Worm (Caenorhabditis elegans) whole organism, L4 larva: ENCODE measurements around the gene T21B6.3.

Source experiments
- F26F4.8 ChIP-seq: fragments of 200-800 bp; sonication (Bioruptor generic); conservative IDR thresholded peaks from 2 replicates; pipeline ENCODE4 v1.3.6; 2022; ENCODE audit warnings: missing genetic modification characterization, missing compliant biosample characterization
- T26A8.4 ChIP-seq: fragments of 200-800 bp; sonication (Bioruptor generic); IDR thresholded peaks from 2 replicates; pipeline ENCODE4 v1.3.6; 2022; ENCODE audit warnings: missing genetic modification characterization, missing compliant biosample characterization
- Y105C5A.15 ChIP-seq: fragments of 200-800 bp; sonication (Bioruptor generic); IDR thresholded peaks from 2 replicates; pipeline ENCODE4 v1.3.6; 2022; ENCODE audit warnings: missing genetic modification characterization, missing compliant biosample characterization
- Y75B8A.6 ChIP-seq: fragments of 200-800 bp; sonication (Bioruptor generic); IDR thresholded peaks from 2 replicates; pipeline ENCODE4 v1.3.6; 2022; ENCODE audit warnings: missing genetic modification reagents, missing genetic modification characterization, missing compliant biosample characterization
- ZK546.5 ChIP-seq, 2 experiments: sonication (generic microtip); optimal IDR thresholded peaks; 2 replicates each; lab custom pipeline; 2017; ENCODE audit warnings: missing biosample characterization in 2 of 2, missing genetic modification characterization in 2 of 2
- ama-1 ChIP-seq: fragments of 150-350 bp; optimal IDR thresholded peaks from 2 replicates; lab custom pipeline; 2014; ENCODE audit warnings: inconsistent platforms, mixed read lengths
- attf-4 ChIP-seq: sonication (generic microtip); optimal IDR thresholded peaks from 3 replicates; lab custom pipeline; 2017; ENCODE audit warnings: missing biosample characterization, missing genetic modification characterization
- ctbp-1 ChIP-seq: fragments of 200-800 bp; sonication (Bioruptor generic); IDR thresholded peaks from 2 replicates; pipeline ENCODE4 v1.3.6; 2022; ENCODE audit warnings: missing genetic modification reagents, missing genetic modification characterization, missing compliant biosample characterization
- daf-16 ChIP-seq, 3 experiments: sonication (generic microtip); optimal IDR thresholded peaks; 2 replicates each; lab custom pipeline; 2016 to 2017; ENCODE audit warnings: missing genetic modification characterization in 3 of 3, missing genetic modification reagents in 3 of 3, mild to moderate bottlenecking in 2 of 3, missing compliant biosample characterization in 2 of 3, missing biosample characterization in 1 of 3, moderate library complexity in 1 of 3
- dmd-6 ChIP-seq: fragments of 200-800 bp; sonication (Bioruptor generic); IDR thresholded peaks from 2 replicates; pipeline ENCODE4 v1.3.6; 2022; ENCODE audit warnings: missing genetic modification reagents, missing genetic modification characterization, missing compliant biosample characterization
- dpl-1 ChIP-seq: fragments of 150-350 bp; optimal IDR thresholded peaks from 2 replicates; lab custom pipeline; 2014; ENCODE audit warnings: missing biosample characterization, missing genetic modification reagents, missing genetic modification characterization
- dve-1 ChIP-seq: sonication (generic microtip); optimal IDR thresholded peaks from 2 replicates; lab custom pipeline; 2017; ENCODE audit warnings: antibody characterized with exemption, mild to moderate bottlenecking, missing genetic modification characterization, missing compliant biosample characterization; ENCODE audit not compliant: insufficient read depth
- fkh-10 ChIP-seq: fragments of 150-350 bp; optimal IDR thresholded peaks from 2 replicates; lab custom pipeline; 2014; ENCODE audit warnings: missing biosample characterization, missing genetic modification reagents, missing genetic modification characterization
- hif-1 ChIP-seq, 2 experiments: sonication (generic microtip); optimal IDR thresholded peaks; 2 replicates each; lab custom pipeline; 2016 to 2017; ENCODE audit warnings: missing compliant biosample characterization in 2 of 2, missing genetic modification characterization in 2 of 2, missing genetic modification reagents in 2 of 2, missing genotype in 2 of 2, mild to moderate bottlenecking in 1 of 2
- hlh-11 ChIP-seq: fragments of 200-800 bp; sonication (Bioruptor generic); optimal IDR thresholded peaks from 2 replicates; lab custom pipeline; 2018; ENCODE audit warnings: mild to moderate bottlenecking, missing genetic modification characterization, missing compliant biosample characterization
- hlh-30 ChIP-seq: sonication (generic microtip); optimal IDR thresholded peaks from 2 replicates; lab custom pipeline; 2017; ENCODE audit warnings: antibody characterized with exemption, mild to moderate bottlenecking, missing genetic modification characterization, missing compliant biosample characterization; ENCODE audit not compliant: insufficient read depth
- lim-7 ChIP-seq: fragments of 200-800 bp; sonication (Bioruptor generic); IDR thresholded peaks from 2 replicates; pipeline ENCODE4 v1.3.6; 2022; ENCODE audit warnings: missing genetic modification characterization, missing compliant biosample characterization
- lin-1 ChIP-seq: fragments of 200-800 bp; sonication (Bioruptor generic); IDR thresholded peaks from 2 replicates; pipeline ENCODE4 v1.3.6; 2022; ENCODE audit warnings: missing genetic modification reagents, missing genetic modification characterization, missing compliant biosample characterization
- lin-29 ChIP-seq: fragments of 200-800 bp; sonication (Bioruptor generic); IDR thresholded peaks from 2 replicates; pipeline ENCODE4 v1.3.6; 2022; ENCODE audit warnings: missing genetic modification reagents, missing genetic modification characterization, missing compliant biosample characterization
- lin-38 ChIP-seq: fragments of 200-800 bp; sonication (Bioruptor generic); IDR thresholded peaks from 2 replicates; pipeline ENCODE4 v1.3.6; 2022; ENCODE audit warnings: missing genetic modification reagents, missing genetic modification characterization, missing compliant biosample characterization
- lir-3 ChIP-seq: sonication (generic microtip); optimal IDR thresholded peaks from 2 replicates; lab custom pipeline; 2016; ENCODE audit warnings: mild to moderate bottlenecking, missing genetic modification characterization, missing compliant biosample characterization
- lsy-2 ChIP-seq, 2 experiments: fragments of 150-350 bp in 1 of 2; sonication (generic microtip) in 1 of 2; optimal IDR thresholded peaks; 2 replicates each; lab custom pipeline; 2014 to 2017; ENCODE audit warnings: missing biosample characterization in 2 of 2, missing genetic modification characterization in 2 of 2
- madf-5 ChIP-seq, 2 experiments: fragments of 200-800 bp; sonication (Bioruptor generic); IDR thresholded peaks; 2 replicates each; pipeline ENCODE4 v1.3.6; 2022; ENCODE audit warnings: missing compliant biosample characterization in 2 of 2, missing genetic modification characterization in 2 of 2
- madf-9 ChIP-seq: fragments of 200-800 bp; sonication (Bioruptor generic); conservative IDR thresholded peaks from 2 replicates; pipeline ENCODE4 v1.3.6; 2022; ENCODE audit warnings: missing genetic modification reagents, missing genetic modification characterization, missing compliant biosample characterization
- mdl-1 ChIP-seq, 2 experiments: fragments of 150-350 bp in 1 of 2; sonication (generic microtip) in 1 of 2; optimal IDR thresholded peaks; 2 replicates each; lab custom pipeline; 2014 to 2017; ENCODE audit warnings: missing biosample characterization in 2 of 2, missing genetic modification characterization in 2 of 2
- mdt-29 ChIP-seq: fragments of 200-800 bp; sonication (Bioruptor generic); IDR thresholded peaks from 2 replicates; pipeline ENCODE4 v1.3.6; 2022; ENCODE audit warnings: missing genetic modification reagents, missing genetic modification characterization, missing compliant biosample characterization
- mxl-3 ChIP-seq: fragments of 200-800 bp; sonication (Bioruptor generic); optimal IDR thresholded peaks from 2 replicates; lab custom pipeline; 2018; ENCODE audit warnings: mild to moderate bottlenecking, missing genetic modification characterization, missing compliant biosample characterization
- nhr-102 ChIP-seq: sonication (generic microtip); optimal IDR thresholded peaks from 2 replicates; lab custom pipeline; 2016; ENCODE audit warnings: mild to moderate bottlenecking, missing genetic modification characterization, moderate library complexity, missing compliant biosample characterization
- nhr-28 ChIP-seq: fragments of 150-350 bp; optimal IDR thresholded peaks from 2 replicates; lab custom pipeline; 2014; ENCODE audit warnings: missing biosample characterization, missing genetic modification characterization
- nhr-48 ChIP-seq: sonication (generic microtip); optimal IDR thresholded peaks from 2 replicates; lab custom pipeline; 2016; ENCODE audit warnings: mild to moderate bottlenecking, missing genetic modification characterization, missing compliant biosample characterization
- nhr-76 ChIP-seq: fragments of 150-350 bp; optimal IDR thresholded peaks from 2 replicates; lab custom pipeline; 2014; ENCODE audit warnings: missing biosample characterization, missing genetic modification characterization
- php-3 ChIP-seq: fragments of 200-800 bp; sonication (Bioruptor generic); IDR thresholded peaks from 2 replicates; pipeline ENCODE4 v1.3.6; 2022; ENCODE audit warnings: missing genetic modification reagents, missing genetic modification characterization, missing compliant biosample characterization
- pqm-1 ChIP-seq: sonication (generic microtip); optimal IDR thresholded peaks from 2 replicates; lab custom pipeline; 2017; ENCODE audit warnings: missing biosample characterization, missing genetic modification characterization
- saeg-2 ChIP-seq: fragments of 200-800 bp; sonication (Bioruptor generic); IDR thresholded peaks from 2 replicates; pipeline ENCODE4 v1.3.6; 2022; ENCODE audit warnings: missing genetic modification reagents, missing genetic modification characterization, missing compliant biosample characterization
- skn-1 ChIP-seq: fragments of 150-350 bp; optimal IDR thresholded peaks from 2 replicates; lab custom pipeline; 2014; ENCODE audit warnings: missing biosample characterization, missing genetic modification characterization
- snpc-4 ChIP-seq: fragments of 150-350 bp; optimal IDR thresholded peaks from 2 replicates; lab custom pipeline; 2014; ENCODE audit warnings: missing biosample characterization, missing genetic modification characterization
- tag-97 ChIP-seq: fragments of 200-800 bp; sonication (Bioruptor generic); IDR thresholded peaks from 2 replicates; pipeline ENCODE4 v1.3.6; 2022; ENCODE audit warnings: missing genetic modification characterization, missing compliant biosample characterization
- tra-1 ChIP-seq: fragments of 200-800 bp; sonication (Bioruptor generic); IDR thresholded peaks from 2 replicates; pipeline ENCODE4 v1.3.6; 2022; ENCODE audit warnings: missing genetic modification reagents, missing genetic modification characterization, missing compliant biosample characterization
- unc-130 ChIP-seq: sonication (generic microtip); optimal IDR thresholded peaks from 2 replicates; lab custom pipeline; 2016; ENCODE audit warnings: missing genetic modification reagents, missing genetic modification characterization, missing compliant biosample characterization
- unc-39 ChIP-seq: sonication (generic microtip); optimal IDR thresholded peaks from 2 replicates; lab custom pipeline; 2017; ENCODE audit warnings: missing biosample characterization, missing genetic modification characterization
- unc-62 ChIP-seq, 3 experiments: fragments of 150-350 bp in 1 of 3; sonication (generic microtip); optimal IDR thresholded peaks in 2 of 3; peaks in 1 of 3; 1 replicate in 1 of 3; 2 replicates in 2 of 3; lab custom pipeline; 2014 to 2017; ENCODE audit warnings: missing biosample characterization in 3 of 3, missing genetic modification characterization in 3 of 3, missing genetic modification reagents in 3 of 3, missing genotype in 1 of 3
- vab-7 ChIP-seq: fragments of 200-800 bp; sonication (Bioruptor generic); IDR thresholded peaks from 2 replicates; pipeline ENCODE4 v1.3.6; 2022; ENCODE audit warnings: missing genetic modification reagents, missing genetic modification characterization, missing compliant biosample characterization
- zag-1 ChIP-seq: fragments of 150-350 bp; optimal IDR thresholded peaks from 2 replicates; lab custom pipeline; 2014; ENCODE audit warnings: missing biosample characterization, missing genetic modification characterization
- zip-11 ChIP-seq: fragments of 200-800 bp; sonication (Bioruptor generic); IDR thresholded peaks from 2 replicates; pipeline ENCODE4 v1.3.6; 2022; ENCODE audit warnings: missing genetic modification characterization, missing compliant biosample characterization
- zip-2 ChIP-seq: fragments of 150-350 bp; optimal IDR thresholded peaks from 2 replicates; lab custom pipeline; 2014; ENCODE audit warnings: missing biosample characterization, missing genetic modification characterization
- ztf-7 ChIP-seq: fragments of 150-350 bp; optimal IDR thresholded peaks from 2 replicates; lab custom pipeline; 2014; ENCODE audit warnings: missing biosample characterization, missing genetic modification characterization

T21B6.3 gene

DNA sequence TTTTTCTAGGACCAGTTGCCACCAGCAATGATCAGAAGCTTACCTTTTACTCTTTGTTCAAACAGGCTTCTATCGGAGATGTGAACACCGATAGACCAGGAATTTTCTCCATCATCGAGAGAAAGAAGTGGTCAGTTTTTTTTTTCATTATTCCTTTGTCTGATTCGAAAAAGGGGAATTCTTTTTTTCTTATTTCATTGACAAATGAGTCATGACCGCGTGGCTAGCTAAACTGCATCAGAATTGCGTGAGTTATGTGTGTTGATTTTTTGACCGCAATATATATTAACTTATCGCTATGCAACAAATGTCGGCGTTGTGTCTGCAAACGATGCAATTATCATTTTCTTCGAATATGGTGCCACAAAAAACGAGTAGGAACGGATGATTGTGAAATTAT is 45.3 kb downstream of the T21B6.3 start (continued):
- no peak for TF ChIP-seq snpc-4 (tag; lab: Kevin White, UChicago)
- TF ChIP-seq nhr-48 (tag; lab: Kevin White, UChicago) = peak; percentile 53
- no peak for TF ChIP-seq vab-7
- TF ChIP-seq dmd-6 (GFP tag; lab: Robert Waterston, UW) = peak; percentile 32; the same call in 1 of the 2 replicates
- peak; percentile 6 for TF ChIP-seq hlh-30 (tag; lab: Kevin White, UChicago)
- TF ChIP-seq unc-39 (tag; lab: Kevin White, UChicago) = no peak
- no peak for TF ChIP-seq attf-4
- TF ChIP-seq F26F4.8 (GFP tag; lab: Robert Waterston, UW) = no peak
- no peak for TF ChIP-seq madf-5 (GFP tag; IDR thresholded peaks at IDR 0.05; lab: Robert Waterston, UW)

DNA sequence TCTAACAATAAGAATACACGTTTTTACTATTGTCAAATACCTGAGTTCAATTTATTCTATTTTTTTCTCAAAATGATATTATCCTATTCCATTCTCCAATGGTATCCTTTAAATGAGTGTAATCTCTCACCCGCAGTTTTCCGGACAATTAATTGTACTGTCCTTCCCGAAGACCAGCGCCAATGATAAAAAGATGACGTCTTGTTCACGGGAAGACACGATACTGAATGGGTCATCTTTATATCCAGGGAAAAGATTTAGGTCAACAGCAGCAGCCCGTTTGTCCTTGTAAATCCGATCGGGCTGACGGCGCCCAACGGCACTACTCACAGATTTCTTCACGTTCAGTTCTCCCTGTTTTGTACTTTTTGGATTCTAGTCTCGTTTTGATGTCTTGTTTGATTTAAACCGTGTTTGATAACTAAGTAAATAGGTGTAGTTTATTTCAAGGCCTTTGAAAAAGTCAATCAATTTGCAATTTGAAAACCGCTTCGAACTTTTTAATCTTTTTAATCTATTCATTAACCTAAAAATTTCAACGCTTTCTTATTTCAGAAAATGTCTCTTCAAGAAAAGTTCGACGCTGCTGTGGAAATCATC is 45.9 kb downstream of the T21B6.3 start, which contains the start of gene acbp-3:
Gene acbp-3, plus strand, starts transcription at position 550 of the 600 bp plus-strand sequence.
- TF ChIP-seq lim-7 (GFP tag; lab: Robert Waterston, UW) (no peak), skn-1 (no peak), Y75B8A.6 (GFP tag; lab: Robert Waterston, UW) (no peak), dpl-1 (GFP tag; lab: Kevin White, UChicago) (no peak), mdt-29 (GFP tag; lab: Robert Waterston, UW) (no peak), hif-1 (tag; optimal IDR thresholded peaks at IDR 0.05; lab: Kevin White, UChicago) (no peak), mdl-1 (tag; optimal IDR thresholded peaks at IDR 0.05; lab: Kevin White, UChicago) (no peak), lin-29 (GFP tag; lab: Robert Waterston, UW) (no peak), madf-9 (GFP tag; lab: Robert Waterston, UW) (no peak), unc-130 (GFP tag; lab: Kevin White, UChicago) (no peak), ctbp-1 (GFP tag; lab: Robert Waterston, UW) (no peak), zip-11 (GFP tag; lab: Robert Waterston, UW) (no peak), tag-97 (GFP tag; lab: Robert Waterston, UW) (no peak), lin-38 (no peak), T26A8.4 (GFP tag; lab: Robert Waterston, UW) (no peak), tra-1 (GFP tag; lab: Robert Waterston, UW) (no peak), fkh-10 (GFP tag; lab: Kevin White, UChicago) (no peak), lin-1 (GFP tag; lab: Robert Waterston, UW) (no peak), saeg-2 (GFP tag; lab: Robert Waterston, UW) (no peak), nhr-76 (tag; lab: Kevin White, UChicago) (no peak)

- TF ChIP-seq Y75B8A.6 (GFP tag; lab: Robert Waterston, UW) (no peak), hlh-11 (tag; lab: Kevin White, UChicago) (peak; percentile 83), zag-1 (no peak), pqm-1 (tag; lab: Kevin White, UChicago) (peak; percentile 79), Y105C5A.15 (GFP tag; lab: Robert Waterston, UW) (no peak), lir-3 (tag; lab: Kevin White, UChicago) (no peak), zip-2 (peak; percentile 24), lin-1 (GFP tag; lab: Robert Waterston, UW) (peak; percentile 74), mxl-3 (GFP tag; lab: Kevin White, UChicago) (peak; percentile 67), tra-1 (GFP tag; lab: Robert Waterston, UW) (0 out of 2 replicates have a peak, but pooled peaks have one; percentile 23), lsy-2 (tag; optimal IDR thresholded peaks at IDR 0.05; lab: Kevin White, UChicago) (no peak), php-3 (GFP tag; lab: Robert Waterston, UW) (peak; percentile 61; the same call in 1 of the 2 replicates), dve-1 (tag; lab: Kevin White, UChicago) (peak; percentile 86), dmd-6 (GFP tag; lab: Robert Waterston, UW) (peak; percentile 79), mdl-1 (tag; optimal IDR thresholded peaks at IDR 0.05; lab: Kevin White, UChicago) (peak in 1 of 2 experiments; percentile 73), ZK546.5 (tag; optimal IDR thresholded peaks at IDR 0.05; lab: Kevin White, UChicago) (no peak), nhr-28 (peak; percentile 78), ztf-7 (peak; percentile 24), zip-11 (GFP tag; lab: Robert Waterston, UW) (no peak), unc-62 (GFP tag; optimal IDR thresholded peaks at IDR 0.05 in 1 of 2; lab: Kevin White, UChicago) (peak in 1 of 2 experiments; percentile 66), unc-62 (tag; optimal IDR thresholded peaks at IDR 0.05; lab: Kevin White, UChicago) (no peak), ama-1 (lab: Kevin White, UChicago) (no peak), daf-16 (GFP tag; optimal IDR thresholded peaks at IDR 0.05; lab: Kevin White, UChicago) (no peak), daf-16 (tag; optimal IDR thresholded peaks at IDR 0.05; lab: Kevin White, UChicago) (peak; percentile 90), nhr-102 (tag; lab: Kevin White, UChicago) (peak; percentile 5)
Observed at ce11 chrX:10901766-10902165, 47.0 kb downstream of the T21B6.3 start.
